Fruit fly (Drosophila melanogaster) whole organism, prepupa: ENCODE results near the gene Urm1.

Source experiments
- Blimp-1 ChIP-seq: fragments of 200-800 bp; sonication (Bioruptor generic); optimal IDR thresholded peaks from 3 replicates; lab custom pipeline; 2017; ENCODE audit warnings: missing biosample characterization, missing genetic modification characterization, mild to moderate bottlenecking, moderate library complexity, missing genetic modification reagents
- CG10631 ChIP-seq: fragments of 200-800 bp; sonication (Bioruptor generic); optimal IDR thresholded peaks from 2 replicates; lab custom pipeline; 2016; ENCODE audit warnings: missing biosample characterization, missing genetic modification characterization
- CG10669 ChIP-seq: fragments of 200-800 bp; sonication (Bioruptor generic); optimal IDR thresholded peaks from 3 replicates; lab custom pipeline; 2018; ENCODE audit warnings: missing biosample characterization, mild to moderate bottlenecking, missing genetic modification characterization, moderate library complexity
- CG11294 ChIP-seq: fragments of 200-800 bp; sonication (Bioruptor generic); IDR thresholded peaks from 2 replicates; pipeline ENCODE4 v1.3.6; 2022; ENCODE audit warnings: missing biosample characterization, missing genetic modification characterization
- CG11762 ChIP-seq: fragments of 200-800 bp; sonication (Bioruptor generic); optimal IDR thresholded peaks from 3 replicates; lab custom pipeline; 2016; ENCODE audit warnings: missing biosample characterization, missing genetic modification characterization; ENCODE audit not compliant: insufficient read depth
- CG11902 ChIP-seq: fragments of 200-800 bp; sonication (Bioruptor generic); optimal IDR thresholded peaks from 3 replicates; lab custom pipeline; 2016; ENCODE audit warnings: missing biosample characterization, missing genetic modification characterization
- CG15336 ChIP-seq: fragments of 200-800 bp; sonication (Bioruptor generic); IDR thresholded peaks from 2 replicates; pipeline ENCODE4 v1.3.6; 2022; ENCODE audit warnings: missing biosample characterization, missing genetic modification characterization
- CG1621 ChIP-seq: fragments of 200-800 bp; sonication (Bioruptor generic); optimal IDR thresholded peaks from 3 replicates; lab custom pipeline; 2018; ENCODE audit warnings: missing biosample characterization, mild to moderate bottlenecking, missing genetic modification characterization
- CG16779 ChIP-seq: fragments of 200-800 bp; sonication (Bioruptor generic); optimal IDR thresholded peaks from 3 replicates; lab custom pipeline; 2017; ENCODE audit warnings: missing biosample characterization, mild to moderate bottlenecking, missing genetic modification characterization
- CG3032 ChIP-seq: fragments of 200-800 bp; optimal IDR thresholded peaks from 2 replicates; lab custom pipeline; 2019; ENCODE audit warnings: missing biosample characterization, mild to moderate bottlenecking, missing genetic modification characterization, moderate library complexity
- CG32006 ChIP-seq: fragments of 200-800 bp; sonication (Bioruptor generic); optimal IDR thresholded peaks from 3 replicates; lab custom pipeline; 2017; ENCODE audit warnings: missing biosample characterization, mild to moderate bottlenecking, missing genetic modification characterization
- CG34406 ChIP-seq: fragments of 200-800 bp; sonication (Bioruptor generic); optimal IDR thresholded peaks from 3 replicates; lab custom pipeline; 2016; ENCODE audit warnings: missing biosample characterization, missing genetic modification characterization
- CG3919 ChIP-seq: fragments of 200-800 bp; sonication (Bioruptor generic); optimal IDR thresholded peaks from 3 replicates; lab custom pipeline; 2016; ENCODE audit warnings: missing biosample characterization, missing genetic modification characterization
- CG4318 ChIP-seq: fragments of 200-800 bp; sonication (Bioruptor generic); optimal IDR thresholded peaks from 3 replicates; lab custom pipeline; 2017; ENCODE audit warnings: missing biosample characterization, mild to moderate bottlenecking, missing genetic modification characterization
- CG6276 ChIP-seq: fragments of 200-800 bp; sonication (Bioruptor generic); optimal IDR thresholded peaks from 2 replicates; lab custom pipeline; 2017; ENCODE audit warnings: missing biosample characterization, mild to moderate bottlenecking, missing genetic modification characterization
- CG6792 ChIP-seq: fragments of 200-800 bp; sonication (Bioruptor generic); optimal IDR thresholded peaks from 3 replicates; lab custom pipeline; 2016; ENCODE audit warnings: missing biosample characterization, missing genetic modification characterization
- CG6854 ChIP-seq: fragments of 200-800 bp; sonication (Bioruptor generic); optimal IDR thresholded peaks from 2 replicates; lab custom pipeline; 2017; ENCODE audit warnings: missing biosample characterization, mild to moderate bottlenecking, missing genetic modification characterization
- CG7368 ChIP-seq: fragments of 200-800 bp; sonication (Bioruptor generic); optimal IDR thresholded peaks from 3 replicates; lab custom pipeline; 2016; ENCODE audit warnings: missing biosample characterization, missing genetic modification characterization
- CG8119 ChIP-seq: fragments of 200-800 bp; sonication (Bioruptor generic); IDR thresholded peaks from 3 replicates; pipeline ENCODE4 v1.3.6; 2022; ENCODE audit warnings: missing biosample characterization, missing genetic modification characterization
- CG8632 ChIP-seq: fragments of 200-800 bp; sonication (Bioruptor generic); optimal IDR thresholded peaks from 3 replicates; lab custom pipeline; 2016; ENCODE audit warnings: missing biosample characterization, missing genetic modification characterization
- CG9139 ChIP-seq: fragments of 200-800 bp; sonication (Bioruptor generic); optimal IDR thresholded peaks from 3 replicates; lab custom pipeline; 2017; ENCODE audit warnings: missing biosample characterization, mild to moderate bottlenecking, missing genetic modification characterization
- Eip75B ChIP-seq: fragments of 200-800 bp; sonication (Bioruptor generic); optimal IDR thresholded peaks from 3 replicates; lab custom pipeline; 2016; ENCODE audit warnings: missing biosample characterization, missing genetic modification characterization
- Eip78C ChIP-seq: fragments of 200-800 bp; sonication (Bioruptor generic); peaks from one replicate; lab custom pipeline; 2016; ENCODE audit warnings: missing biosample characterization, missing genetic modification characterization
- Ets96B ChIP-seq: fragments of 200-800 bp; optimal IDR thresholded peaks from 2 replicates; lab custom pipeline; 2019; ENCODE audit warnings: missing biosample characterization, mild to moderate bottlenecking, missing genetic modification characterization, moderate library complexity
- Gug ChIP-seq: fragments of 200-800 bp; sonication (Bioruptor generic); IDR thresholded peaks from 2 replicates; pipeline ENCODE4 v1.3.6; 2022; ENCODE audit warnings: missing biosample characterization, missing genetic modification characterization
- Hr39 ChIP-seq: fragments of 200-800 bp; sonication (Bioruptor generic); optimal IDR thresholded peaks from 2 replicates; lab custom pipeline; 2016; ENCODE audit warnings: missing biosample characterization, missing genetic modification characterization
- Hr4 ChIP-seq: fragments of 200-800 bp; sonication (Bioruptor generic); optimal IDR thresholded peaks from 3 replicates; lab custom pipeline; 2016; ENCODE audit warnings: missing biosample characterization, missing genetic modification characterization
- Lpt ChIP-seq: fragments of 200-800 bp; sonication (Bioruptor generic); optimal IDR thresholded peaks from 3 replicates; lab custom pipeline; 2016; ENCODE audit warnings: missing biosample characterization, missing genetic modification characterization
- OdsH ChIP-seq: fragments of 200-800 bp; sonication (Bioruptor generic); optimal IDR thresholded peaks from 3 replicates; lab custom pipeline; 2016; ENCODE audit warnings: missing biosample characterization, missing genetic modification characterization
- Sox102F ChIP-seq: fragments of 200-800 bp; sonication (Bioruptor generic); optimal IDR thresholded peaks from 2 replicates; lab custom pipeline; 2016; ENCODE audit warnings: missing biosample characterization, mild to moderate bottlenecking, missing genetic modification characterization
- Sox15 ChIP-seq: fragments of 200-800 bp; sonication (Bioruptor generic); optimal IDR thresholded peaks from 3 replicates; lab custom pipeline; 2016; ENCODE audit warnings: missing biosample characterization, missing genetic modification characterization
- achi ChIP-seq: fragments of 200-800 bp; sonication (Bioruptor generic); optimal IDR thresholded peaks from 3 replicates; lab custom pipeline; 2016; ENCODE audit warnings: missing biosample characterization, missing genetic modification characterization
- acj6 ChIP-seq: fragments of 200-800 bp; sonication (Bioruptor generic); optimal IDR thresholded peaks from 3 replicates; lab custom pipeline; 2016; ENCODE audit warnings: missing biosample characterization, missing genetic modification characterization
- dac ChIP-seq: fragments of 200-800 bp; sonication (Bioruptor generic); optimal IDR thresholded peaks from 2 replicates; lab custom pipeline; 2017; ENCODE audit warnings: missing biosample characterization, mild to moderate bottlenecking, missing genetic modification characterization
- dsx ChIP-seq: fragments of 200-800 bp; optimal IDR thresholded peaks from 3 replicates; lab custom pipeline; 2019; ENCODE audit warnings: missing biosample characterization, mild to moderate bottlenecking, missing genetic modification characterization, moderate library complexity; ENCODE audit not compliant: poor library complexity, severe bottlenecking
- eg ChIP-seq: fragments of 200-800 bp; sonication (Bioruptor generic); IDR thresholded peaks from 3 replicates; pipeline ENCODE4 v1.3.6; 2022; ENCODE audit warnings: missing biosample characterization, missing genetic modification characterization
- esn ChIP-seq: fragments of 200-800 bp; sonication (Bioruptor generic); optimal IDR thresholded peaks from 2 replicates; lab custom pipeline; 2016; ENCODE audit warnings: missing biosample characterization, mild to moderate bottlenecking, missing genetic modification characterization, moderate library complexity
- fd59A ChIP-seq: fragments of 200-800 bp; sonication (Bioruptor generic); optimal IDR thresholded peaks from 2 replicates; lab custom pipeline; 2017; ENCODE audit warnings: missing biosample characterization, mild to moderate bottlenecking, missing genetic modification characterization, missing genetic modification reagents
- fkh ChIP-seq: fragments of 200-800 bp; sonication (Bioruptor generic); optimal IDR thresholded peaks from 3 replicates; lab custom pipeline; 2017; ENCODE audit warnings: missing biosample characterization, mild to moderate bottlenecking, missing genetic modification characterization, moderate library complexity
- net ChIP-seq: fragments of 200-800 bp; sonication (Bioruptor generic); optimal IDR thresholded peaks from 3 replicates; lab custom pipeline; 2016; ENCODE audit warnings: missing biosample characterization, missing genetic modification characterization
- salr ChIP-seq, 2 experiments: fragments of 200-800 bp; sonication (Bioruptor generic); optimal IDR thresholded peaks; 3 replicates each; lab custom pipeline; 2016 to 2018; ENCODE audit warnings: missing biosample characterization in 2 of 2, missing genetic modification characterization in 2 of 2, mild to moderate bottlenecking in 1 of 2
- spab ChIP-seq: fragments of 200-800 bp; sonication (Bioruptor generic); optimal IDR thresholded peaks from 2 replicates; lab custom pipeline; 2017; ENCODE audit warnings: missing biosample characterization, mild to moderate bottlenecking, missing genetic modification characterization, missing genetic modification reagents
- ss ChIP-seq, 2 experiments: fragments of 200-800 bp; sonication (Bioruptor generic); optimal IDR thresholded peaks; 2 replicates in 1 of 2; 3 replicates in 1 of 2; lab custom pipeline; 2017 to 2018; ENCODE audit warnings: mild to moderate bottlenecking in 2 of 2, missing biosample characterization in 2 of 2, missing genetic modification characterization in 2 of 2, moderate library complexity in 1 of 2
- svp ChIP-seq: fragments of 200-800 bp; sonication (Bioruptor generic); peaks from one replicate; lab custom pipeline; 2016; ENCODE audit warnings: missing biosample characterization, missing genetic modification characterization
- topi ChIP-seq: fragments of 200-800 bp; sonication (Bioruptor generic); optimal IDR thresholded peaks from 3 replicates; lab custom pipeline; 2016; ENCODE audit warnings: missing biosample characterization, missing genetic modification characterization

Urm1 gene

dm6 chr3L:7592113-7592752 is 48.0 kb downstream of the Urm1 start:
- TF ChIP-seq CG32006 (GFP tag; lab: Kevin White, UChicago): peak; percentile 73
- TF ChIP-seq CG11902 (GFP tag; lab: Kevin White, UChicago): no peak
- TF ChIP-seq CG16779: peak; percentile 2
- TF ChIP-seq CG11762 (GFP tag; lab: Kevin White, UChicago): peak; percentile 3
- TF ChIP-seq salr (GFP tag; optimal IDR thresholded peaks at IDR 0.05; lab: Kevin White, UChicago): peak in 1 of 2 experiments; percentile 57
- peak; percentile 25 for TF ChIP-seq CG34406 (GFP tag; lab: Kevin White, UChicago)
- TF ChIP-seq eg (GFP tag; lab: Robert Waterston, UW): peak; percentile 56
- TF ChIP-seq Sox102F: no peak
- TF ChIP-seq ss (GFP tag; optimal IDR thresholded peaks at IDR 0.05; lab: Kevin White, UChicago): peak; percentile 17 to 19
- TF ChIP-seq CG3032 (tag; lab: Kevin White, UChicago): peak; percentile 54
- TF ChIP-seq CG6854 (GFP tag; lab: Kevin White, UChicago): no peak
- TF ChIP-seq svp (GFP tag; lab: Kevin White, UChicago): peak; percentile 32
- TF ChIP-seq net (GFP tag; lab: Kevin White, UChicago): peak; percentile 35
- peak; percentile 55 for TF ChIP-seq CG4318 (GFP tag; lab: Kevin White, UChicago)
- no peak for TF ChIP-seq CG9139 (GFP tag; lab: Kevin White, UChicago)
- peak; percentile 30 for TF ChIP-seq Lpt (GFP tag; lab: Kevin White, UChicago)
- 0 out of 2 replicates have a peak, but pooled peaks have one; percentile 15 for TF ChIP-seq Gug
- peak; percentile 71 for TF ChIP-seq CG10631 (GFP tag; lab: Kevin White, UChicago)
- peak; percentile 18 for TF ChIP-seq dsx
- TF ChIP-seq fkh: no peak
- peak; percentile 4 for TF ChIP-seq Hr4 (GFP tag; lab: Kevin White, UChicago)
- TF ChIP-seq achi (GFP tag; lab: Kevin White, UChicago): peak; percentile 50
- no peak for TF ChIP-seq Hr39 (GFP tag; lab: Kevin White, UChicago)
- TF ChIP-seq Eip78C (GFP tag; lab: Kevin White, UChicago): peak; percentile 67
- peak; percentile 70 for TF ChIP-seq CG8119
- TF ChIP-seq CG6276 (GFP tag; lab: Kevin White, UChicago): peak; percentile 44
- TF ChIP-seq OdsH (GFP tag; lab: Kevin White, UChicago): peak; percentile 34
- TF ChIP-seq CG3919 (GFP tag; lab: Kevin White, UChicago): peak; percentile 36
- peak; percentile 31 for TF ChIP-seq acj6 (GFP tag; lab: Kevin White, UChicago)
- peak; percentile 25 for TF ChIP-seq CG10669 (GFP tag; lab: Kevin White, UChicago)
- no peak for TF ChIP-seq esn (GFP tag; lab: Kevin White, UChicago)
- peak; percentile 6 for TF ChIP-seq CG8632 (GFP tag; lab: Kevin White, UChicago)
- TF ChIP-seq Ets96B (tag; lab: Kevin White, UChicago): peak; percentile 61
- peak; percentile 17 for TF ChIP-seq dac (GFP tag; lab: Kevin White, UChicago)
- TF ChIP-seq spab (GFP tag; lab: Kevin White, UChicago): peak; percentile 26
- TF ChIP-seq CG15336 (GFP tag; lab: Robert Waterston, UW): peak; percentile 72
- TF ChIP-seq CG6792 (GFP tag; lab: Kevin White, UChicago): peak; percentile 29
- TF ChIP-seq CG11294 (GFP tag; lab: Robert Waterston, UW): no peak
- TF ChIP-seq, all 60 proteins: peak for 30

dm6 chr3L:7590898-7591297 is 49.3 kb downstream of the Urm1 start, which contains the start of gene t-Grip84:
t-Grip84 (minus strand) TSS chr3L:7590998.
- TF ChIP-seq CG6276 (GFP tag; lab: Kevin White, UChicago) (no peak), esn (GFP tag; lab: Kevin White, UChicago) (no peak), CG11294 (GFP tag; lab: Robert Waterston, UW) (no peak), CG11902 (GFP tag; lab: Kevin White, UChicago) (no peak), CG3919 (GFP tag; lab: Kevin White, UChicago) (no peak), topi (GFP tag; lab: Kevin White, UChicago) (no peak), fd59A (GFP tag; lab: Kevin White, UChicago) (no peak), Blimp-1 (no peak), CG1621 (tag; lab: Kevin White, UChicago) (no peak), Sox15 (GFP tag; lab: Kevin White, UChicago) (no peak), spab (GFP tag; lab: Kevin White, UChicago) (no peak), Eip75B (GFP tag; lab: Kevin White, UChicago) (no peak), Gug (no peak), CG8632 (GFP tag; lab: Kevin White, UChicago) (no peak), CG9139 (GFP tag; lab: Kevin White, UChicago) (no peak), CG16779 (no peak), CG7368 (no peak)
